Fruit fly (Drosophila melanogaster) whole organism, embryonic: ENCODE results near the gene CG15725.

ENCODE experiments used
- ATbp ChIP-seq: fragments of 200-800 bp; sonication (Bioruptor generic); optimal IDR thresholded peaks from 2 replicates; lab custom pipeline; 2017; ENCODE audit warnings: missing biosample characterization, mild to moderate bottlenecking, missing genetic modification characterization, missing genetic modification reagents
- Antp ChIP-seq: fragments of 200-800 bp; sonication (Bioruptor generic); optimal IDR thresholded peaks from 3 replicates; lab custom pipeline; 2016; ENCODE audit warnings: missing biosample characterization, missing genetic modification characterization
- BEAF-32 ChIP-seq: fragments of 200-800 bp; sonication (Bioruptor generic); optimal IDR thresholded peaks from 3 replicates; lab custom pipeline; 2017; ENCODE audit warnings: missing biosample characterization, missing genetic modification characterization, mild to moderate bottlenecking, moderate library complexity, missing genetic modification reagents
- BtbVII ChIP-seq: fragments of 200-800 bp; sonication (Bioruptor generic); optimal IDR thresholded peaks from 3 replicates; lab custom pipeline; 2017; ENCODE audit warnings: missing biosample characterization, mild to moderate bottlenecking, missing genetic modification characterization
- CG10267 ChIP-seq: fragments of 200-800 bp; sonication (Bioruptor generic); optimal IDR thresholded peaks from 2 replicates; lab custom pipeline; 2018; ENCODE audit warnings: missing biosample characterization, mild to moderate bottlenecking, missing genetic modification characterization, moderate library complexity
- CG11085 ChIP-seq: fragments of 200-800 bp; sonication (Bioruptor generic); IDR thresholded peaks from 2 replicates; pipeline ENCODE4 v1.3.6; 2022; ENCODE audit warnings: missing biosample characterization, missing genetic modification characterization
- CG11695 ChIP-seq: fragments of 200-800 bp; sonication (Bioruptor generic); IDR thresholded peaks from 3 replicates; pipeline ENCODE4 v1.3.6; 2022; ENCODE audit warnings: missing biosample characterization, missing genetic modification characterization
- CG12104 ChIP-seq: fragments of 200-800 bp; sonication (Bioruptor generic); optimal IDR thresholded peaks from 3 replicates; lab custom pipeline; 2016; ENCODE audit warnings: missing biosample characterization, missing genetic modification characterization
- CG14667 ChIP-seq: fragments of 200-800 bp; sonication (Bioruptor generic); IDR thresholded peaks from 2 replicates; pipeline ENCODE4 v1.3.6; 2022; ENCODE audit warnings: missing biosample characterization, missing genetic modification characterization
- CG14860 ChIP-seq: fragments of 200-800 bp; sonication (Bioruptor generic); IDR thresholded peaks from 3 replicates; pipeline ENCODE4 v1.3.6; 2022; ENCODE audit warnings: missing biosample characterization, missing genetic modification characterization; ENCODE audit not compliant: partially characterized antibody
- CG17829 ChIP-seq: fragments of 200-800 bp; optimal IDR thresholded peaks from 2 replicates; lab custom pipeline; 2019; ENCODE audit warnings: missing biosample characterization, mild to moderate bottlenecking, missing genetic modification characterization, moderate library complexity
- CG18599 ChIP-seq: fragments of 200-800 bp; sonication (Bioruptor generic); optimal IDR thresholded peaks from 3 replicates; lab custom pipeline; 2017; ENCODE audit warnings: missing biosample characterization, missing genetic modification characterization, mild to moderate bottlenecking, moderate library complexity, missing genetic modification reagents
- CG2678 ChIP-seq: fragments of 200-800 bp; sonication (Bioruptor generic); optimal IDR thresholded peaks from 3 replicates; lab custom pipeline; 2019; ENCODE audit warnings: missing biosample characterization, mild to moderate bottlenecking, missing genetic modification characterization, moderate library complexity
- CG3163 ChIP-seq: fragments of 200-800 bp; sonication (Bioruptor generic); optimal IDR thresholded peaks from 3 replicates; lab custom pipeline; 2016; ENCODE audit warnings: missing biosample characterization, missing genetic modification characterization
- CG3281 ChIP-seq: fragments of 200-800 bp; sonication (Bioruptor generic); optimal IDR thresholded peaks from 3 replicates; lab custom pipeline; 2017; ENCODE audit warnings: missing biosample characterization, mild to moderate bottlenecking, missing genetic modification characterization
- CG34224 ChIP-seq: fragments of 200-800 bp; sonication (Bioruptor generic); IDR thresholded peaks from 3 replicates; pipeline ENCODE4 v1.3.6; 2022; ENCODE audit warnings: missing biosample characterization, missing genetic modification characterization; ENCODE audit not compliant: partially characterized antibody
- CG4404 ChIP-seq: fragments of 200-800 bp; sonication (Bioruptor generic); IDR thresholded peaks from 2 replicates; pipeline ENCODE4 v1.3.6; 2022; ENCODE audit warnings: missing biosample characterization, missing genetic modification characterization
- CG5180 ChIP-seq: fragments of 200-800 bp; sonication (Bioruptor generic); optimal IDR thresholded peaks from 3 replicates; lab custom pipeline; 2017; ENCODE audit warnings: missing biosample characterization, missing genetic modification characterization, mild to moderate bottlenecking, moderate library complexity, missing genetic modification reagents
- CG6254 ChIP-seq: fragments of 200-800 bp; sonication (Bioruptor generic); optimal IDR thresholded peaks from 3 replicates; lab custom pipeline; 2017; ENCODE audit warnings: mild to moderate bottlenecking, missing biosample characterization, missing genetic modification reagents, missing genetic modification characterization
- CG6854 ChIP-seq: fragments of 200-800 bp; sonication (Bioruptor generic); optimal IDR thresholded peaks from 3 replicates; lab custom pipeline; 2017; ENCODE audit warnings: missing biosample characterization, mild to moderate bottlenecking, missing genetic modification characterization
- CG8944 ChIP-seq: fragments of 200-800 bp; sonication (Bioruptor generic); optimal IDR thresholded peaks from 3 replicates; lab custom pipeline; 2016; ENCODE audit warnings: missing biosample characterization, missing genetic modification characterization
- CrebB ChIP-seq: fragments of 200-800 bp; sonication (Bioruptor generic); optimal IDR thresholded peaks from 3 replicates; lab custom pipeline; 2018; ENCODE audit warnings: missing biosample characterization, mild to moderate bottlenecking, missing genetic modification characterization
- D19A ChIP-seq: fragments of 200-800 bp; optimal IDR thresholded peaks from 3 replicates; lab custom pipeline; 2019; ENCODE audit warnings: missing biosample characterization, mild to moderate bottlenecking, missing genetic modification characterization, moderate library complexity
- Hr78 ChIP-seq, 2 experiments: fragments of 200-800 bp in 1 of 2; fragments of >200 bp in 1 of 2; sonication (Bioruptor generic) in 1 of 2; optimal IDR thresholded peaks; 2 replicates each; lab custom pipeline; 2017 to 2019; ENCODE audit warnings: missing biosample characterization in 2 of 2, missing genetic modification characterization in 2 of 2, mild to moderate bottlenecking in 1 of 2, moderate library complexity in 1 of 2
- MBD-R2 ChIP-seq: fragments of 200-800 bp; sonication (Bioruptor generic); IDR thresholded peaks from 2 replicates; pipeline ENCODE4 v1.3.6; 2022; ENCODE audit warnings: missing biosample characterization, missing genetic modification characterization
- NC2β ChIP-seq: fragments of 200-800 bp; sonication (Bioruptor generic); optimal IDR thresholded peaks from 2 replicates; lab custom pipeline; 2016; ENCODE audit warnings: missing biosample characterization, missing genetic modification characterization
- NfI ChIP-seq: fragments of 200-800 bp; sonication (Bioruptor generic); optimal IDR thresholded peaks from 3 replicates; lab custom pipeline; 2018; ENCODE audit warnings: missing biosample characterization, mild to moderate bottlenecking, missing genetic modification characterization, moderate library complexity
- Oaz ChIP-seq: fragments of 200-800 bp; sonication (Bioruptor generic); IDR thresholded peaks from 2 replicates; pipeline ENCODE4 v1.3.6; 2022; ENCODE audit warnings: missing biosample characterization, missing genetic modification characterization
- Opbp ChIP-seq: fragments of 200-800 bp; sonication (Bioruptor generic); IDR thresholded peaks from 3 replicates; pipeline ENCODE4 v1.3.6; 2022; ENCODE audit warnings: missing biosample characterization, missing genetic modification characterization; ENCODE audit not compliant: partially characterized antibody
- Side ChIP-seq: fragments of 200-800 bp; sonication (Bioruptor generic); optimal IDR thresholded peaks from 2 replicates; lab custom pipeline; 2016; ENCODE audit warnings: missing biosample characterization, missing genetic modification characterization
- Trl ChIP-seq, 3 experiments: fragments of >200 bp in 2 of 3; fragments of 200-800 bp in 1 of 3; sonication (Bioruptor generic) in 1 of 3; optimal IDR thresholded peaks; 2 replicates in 1 of 3; 3 replicates in 2 of 3; lab custom pipeline; 2016 to 2017; ENCODE audit warnings: missing biosample characterization in 1 of 3, missing genetic modification characterization in 1 of 3
- bowl ChIP-seq: fragments of 200-800 bp; sonication (Bioruptor generic); IDR thresholded peaks from 2 replicates; pipeline ENCODE4 v1.3.6; 2022; ENCODE audit warnings: missing biosample characterization, missing genetic modification characterization
- caup ChIP-seq: fragments of 200-800 bp; sonication (Bioruptor generic); optimal IDR thresholded peaks from 3 replicates; lab custom pipeline; 2017; ENCODE audit warnings: missing biosample characterization, mild to moderate bottlenecking, missing genetic modification characterization, moderate library complexity; ENCODE audit not compliant: severe bottlenecking
- chn ChIP-seq: fragments of 200-800 bp; sonication (Bioruptor generic); optimal IDR thresholded peaks from 2 replicates; lab custom pipeline; 2016; ENCODE audit warnings: missing biosample characterization, missing genetic modification characterization
- dan ChIP-seq: fragments of 200-800 bp; sonication (Bioruptor generic); IDR thresholded peaks from 2 replicates; pipeline ENCODE4 v1.3.6; 2022; ENCODE audit warnings: missing biosample characterization, missing genetic modification characterization
- exex ChIP-seq: fragments of 200-800 bp; sonication (Bioruptor generic); optimal IDR thresholded peaks from 4 replicates; lab custom pipeline; 2018; ENCODE audit warnings: missing biosample characterization, mild to moderate bottlenecking, missing genetic modification characterization, moderate library complexity
- fd3F ChIP-seq: fragments of 200-800 bp; sonication (Bioruptor generic); optimal IDR thresholded peaks from 2 replicates; lab custom pipeline; 2018; ENCODE audit warnings: missing biosample characterization, mild to moderate bottlenecking, missing genetic modification characterization, moderate library complexity
- gcm2 ChIP-seq: fragments of 200-800 bp; sonication (Bioruptor generic); optimal IDR thresholded peaks from 2 replicates; lab custom pipeline; 2016; ENCODE audit warnings: missing biosample characterization, missing genetic modification characterization
- her ChIP-seq: fragments of 200-800 bp; sonication (Bioruptor generic); optimal IDR thresholded peaks from 2 replicates; lab custom pipeline; 2016; ENCODE audit warnings: missing biosample characterization, missing genetic modification characterization
- jing ChIP-seq: fragments of 200-800 bp; sonication (Bioruptor generic); optimal IDR thresholded peaks from 2 replicates; lab custom pipeline; 2018; ENCODE audit warnings: missing biosample characterization, mild to moderate bottlenecking, missing genetic modification characterization
- oc ChIP-seq: fragments of 200-800 bp; sonication (Bioruptor generic); optimal IDR thresholded peaks from 2 replicates; lab custom pipeline; 2018; ENCODE audit warnings: missing biosample characterization, mild to moderate bottlenecking, missing genetic modification characterization, moderate library complexity
- pb ChIP-seq: fragments of 200-800 bp; sonication (Bioruptor generic); optimal IDR thresholded peaks from 3 replicates; lab custom pipeline; 2016; ENCODE audit warnings: missing biosample characterization, missing genetic modification characterization
- tap ChIP-seq: fragments of 200-800 bp; optimal IDR thresholded peaks from 3 replicates; lab custom pipeline; 2019; ENCODE audit warnings: missing biosample characterization, mild to moderate bottlenecking, missing genetic modification characterization, moderate library complexity
- vnd ChIP-seq: fragments of 200-800 bp; sonication (Bioruptor generic); IDR thresholded peaks from 3 replicates; pipeline ENCODE4 v1.3.6; 2022; ENCODE audit warnings: missing biosample characterization, missing genetic modification characterization; ENCODE audit not compliant: partially characterized antibody
- wdn ChIP-seq: fragments of 200-800 bp; sonication (Bioruptor generic); IDR thresholded peaks from 2 replicates; pipeline ENCODE4 v1.3.6; 2022; ENCODE audit warnings: missing biosample characterization, missing genetic modification characterization
- zen ChIP-seq: fragments of 200-800 bp; sonication (Bioruptor generic); optimal IDR thresholded peaks from 3 replicates; lab custom pipeline; 2018; ENCODE audit warnings: missing biosample characterization, mild to moderate bottlenecking, missing genetic modification characterization, moderate library complexity
- zfh2 ChIP-seq: fragments of 200-800 bp; sonication (Bioruptor generic); optimal IDR thresholded peaks from 2 replicates; lab custom pipeline; 2016; ENCODE audit warnings: missing biosample characterization, missing genetic modification characterization

CG15725 gene

DNA sequence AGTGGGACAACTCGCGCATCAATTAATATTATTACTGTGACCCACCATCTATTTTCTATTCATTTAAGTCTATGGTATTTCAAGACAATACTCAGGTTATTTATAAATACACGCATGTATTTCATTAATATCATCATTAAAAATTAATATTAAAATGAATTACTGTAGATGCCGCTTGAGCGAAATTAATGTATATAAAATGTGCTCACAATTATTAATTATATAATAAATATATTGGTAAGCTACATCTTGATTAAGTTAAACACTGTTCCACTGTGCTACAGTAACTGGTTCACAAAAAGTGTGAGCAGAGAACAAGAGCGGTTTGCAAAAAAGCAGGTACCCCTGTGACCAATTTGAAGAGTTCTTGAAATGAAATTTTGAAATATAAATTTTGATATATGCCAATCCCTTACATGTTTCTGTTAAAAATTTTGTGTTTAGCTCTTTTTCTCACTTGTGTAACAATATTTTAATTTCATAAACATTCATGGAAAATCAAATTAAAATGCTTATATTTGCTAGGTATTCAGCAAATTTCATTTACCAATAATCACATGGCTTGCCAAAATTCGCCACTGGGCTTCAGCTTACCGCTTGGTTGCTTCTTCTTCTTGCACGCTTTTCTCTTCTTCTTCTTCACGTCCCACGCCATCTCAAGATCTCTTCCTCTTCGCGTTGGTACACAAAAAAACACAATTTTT is 45.4 kb downstream of the CG15725 start (continued):
- TF ChIP-seq CG34224 (GFP tag; lab: Robert Waterston, UW) = no peak
- peak; percentile 100 for TF ChIP-seq pb (GFP tag; lab: Kevin White, UChicago)
- peak; percentile 98 for TF ChIP-seq her (GFP tag; lab: Kevin White, UChicago)
- TF ChIP-seq CG10267 = peak; percentile 99
- TF ChIP-seq oc (tag; lab: Kevin White, UChicago) = peak; percentile 99
- peak; percentile 100 for TF ChIP-seq zfh2 (GFP tag; lab: Kevin White, UChicago)
- peak; percentile 100 for TF ChIP-seq gcm2
- peak; percentile 96 for TF ChIP-seq CG3163 (GFP tag; lab: Kevin White, UChicago)
- peak; percentile 85 for TF ChIP-seq dan (GFP tag; lab: Robert Waterston, UW)
- peak; percentile 100 for TF ChIP-seq CG3281 (GFP tag; lab: Kevin White, UChicago)
- TF ChIP-seq MBD-R2 = peak; percentile 100
- peak; percentile 99 for TF ChIP-seq CG17829
- peak; percentile 100 for TF ChIP-seq exex (tag; lab: Kevin White, UChicago)
- peak; percentile 100 for TF ChIP-seq CG6854 (GFP tag; lab: Kevin White, UChicago)
- TF ChIP-seq caup (GFP tag; lab: Kevin White, UChicago) = peak; percentile 100
- peak; percentile 52 for TF ChIP-seq BEAF-32 (GFP tag; lab: Kevin White, UChicago)
- TF ChIP-seq NfI = peak; percentile 100
- peak; percentile 61; the same call in 1 of the 3 replicates for TF ChIP-seq vnd (GFP tag; lab: Robert Waterston, UW)
- TF ChIP-seq tap = peak; percentile 99
- TF ChIP-seq CG14860 = peak; percentile 79
- peak; percentile 100 for TF ChIP-seq CG8944 (GFP tag; lab: Kevin White, UChicago)
- TF ChIP-seq CG14667 (GFP tag; lab: Robert Waterston, UW) = peak; percentile 98
- peak; percentile 99 for TF ChIP-seq chn
- peak; percentile 99 for TF ChIP-seq CrebB (tag; lab: Kevin White, UChicago)
- peak; percentile 99 for TF ChIP-seq NC2β (GFP tag; lab: Kevin White, UChicago)
- peak; percentile 99 for TF ChIP-seq CG11085 (GFP tag; lab: Robert Waterston, UW)
- TF ChIP-seq D19A (tag; lab: Kevin White, UChicago) = peak; percentile 98
- TF ChIP-seq BtbVII (GFP tag; lab: Kevin White, UChicago) = peak; percentile 100
- no peak for TF ChIP-seq Opbp (GFP tag; lab: Robert Waterston, UW)
- TF ChIP-seq CG12104 (GFP tag; lab: Kevin White, UChicago) = peak; percentile 100
- peak; percentile 98 for TF ChIP-seq bowl
- TF ChIP-seq Hr78 (GFP tag; optimal IDR thresholded peaks at IDR 0.05; lab: Kevin White, UChicago) = peak in 1 of 2 experiments; percentile 96
- no peak for TF ChIP-seq Trl (optimal IDR thresholded peaks at IDR 0.05; lab: Kevin White, UChicago)
- peak; percentile 100 for TF ChIP-seq Trl (GFP tag; optimal IDR thresholded peaks at IDR 0.05; lab: Kevin White, UChicago)
- peak; percentile 100 for TF ChIP-seq fd3F (GFP tag; lab: Kevin White, UChicago)
- peak; percentile 100 for TF ChIP-seq CG4404 (GFP tag; lab: Robert Waterston, UW)
- TF ChIP-seq ATbp (GFP tag; lab: Kevin White, UChicago) = peak; percentile 100
- peak; percentile 100 for TF ChIP-seq CG18599 (GFP tag; lab: Kevin White, UChicago)
- TF ChIP-seq Side (GFP tag; lab: Kevin White, UChicago) = peak; percentile 99
- peak; percentile 95 for TF ChIP-seq CG5180 (GFP tag; lab: Kevin White, UChicago)
- TF ChIP-seq jing (GFP tag; lab: Kevin White, UChicago) = peak; percentile 99
- peak; percentile 100 for TF ChIP-seq CG11695 (GFP tag; lab: Robert Waterston, UW)
- TF ChIP-seq zen (tag; lab: Kevin White, UChicago) = peak; percentile 100
- peak; percentile 100 for TF ChIP-seq wdn (GFP tag; lab: Robert Waterston, UW)
- peak; percentile 99 for TF ChIP-seq Antp (GFP tag; lab: Kevin White, UChicago)
- TF ChIP-seq Oaz = peak; percentile 99
- TF ChIP-seq CG6254 (GFP tag; lab: Kevin White, UChicago) = peak; percentile 98
- peak; percentile 100 for TF ChIP-seq CG2678 (tag; lab: Kevin White, UChicago)
